Fruit fly (Drosophila melanogaster) whole organism, adult: ENCODE measurements around the gene CG14810.

Source experiments
- CG11617 ChIP-seq: fragments of 200-800 bp; sonication (Bioruptor generic); optimal IDR thresholded peaks from 2 replicates; lab custom pipeline; 2017; ENCODE audit warnings: mild to moderate bottlenecking, missing biosample characterization, missing genetic modification reagents, missing genetic modification characterization
- CG14711 ChIP-seq: fragments of 200-800 bp; sonication (Bioruptor generic); optimal IDR thresholded peaks from 2 replicates; lab custom pipeline; 2018; ENCODE audit warnings: missing biosample characterization, mild to moderate bottlenecking, missing genetic modification characterization, moderate library complexity
- CG5204 ChIP-seq: fragments of 200-800 bp; sonication (Bioruptor generic); optimal IDR thresholded peaks from 2 replicates; lab custom pipeline; 2016; ENCODE audit warnings: missing biosample characterization, missing genetic modification characterization
- cnc ChIP-seq, 2 experiments: fragments of >200 bp; optimal IDR thresholded peaks; 2 replicates each; lab custom pipeline; 2017
- kay ChIP-seq: fragments of 200-800 bp; sonication (Bioruptor generic); peaks from one replicate; lab custom pipeline; 2016; ENCODE audit warnings: missing biosample characterization, missing genetic modification characterization, borderline replicate concordance

DNA sequence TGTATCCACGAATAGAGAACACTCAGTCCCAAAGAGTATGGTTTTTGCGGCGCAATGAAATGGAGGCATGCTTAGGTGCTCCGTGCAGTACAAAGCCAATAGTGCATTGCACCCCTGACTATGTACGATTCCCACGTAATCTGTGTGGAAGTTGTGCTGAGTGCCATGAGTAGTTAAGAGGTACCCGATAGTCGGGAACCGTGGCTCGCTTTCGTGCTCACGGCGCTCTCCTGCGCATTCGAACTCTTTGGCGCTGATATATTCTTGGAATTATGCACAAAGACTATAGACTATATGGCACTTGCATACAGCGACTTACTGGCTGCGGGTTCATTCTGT, 4.4 kb upstream of the CG14810 start:
- peak; percentile 8 for TF ChIP-seq CG11617 (GFP tag; lab: Kevin White, UChicago)
- no peak for TF ChIP-seq CG5204
- no peak for TF ChIP-seq kay
- no peak for TF ChIP-seq CG14711 (tag; lab: Kevin White, UChicago)
- no peak for TF ChIP-seq cnc (optimal IDR thresholded peaks at IDR 0.05; lab: Kevin White, UChicago)
